Worm (Caenorhabditis elegans) whole organism, L4/young adult: ENCODE measurements around the gene taf-10.

Experiments used
- W03F9.2 ChIP-seq: fragments of 150-350 bp; optimal IDR thresholded peaks from 2 replicates; lab custom pipeline; 2014; ENCODE audit warnings: missing biosample characterization, missing genetic modification characterization
- dao-5 ChIP-seq: sonication (generic microtip); optimal IDR thresholded peaks from 2 replicates; lab custom pipeline; 2016; ENCODE audit warnings: missing genotype, missing genetic modification characterization, moderate library complexity, missing compliant biosample characterization
- him-1 ChIP-seq: sonication (generic microtip); optimal IDR thresholded peaks from 2 replicates; lab custom pipeline; 2016; ENCODE audit warnings: missing genotype, missing genetic modification reagents, missing genetic modification characterization, missing compliant biosample characterization

The taf-10 gene

ce11 chrV:4686680-4687470 lies at the start of gene taf-10:
TSS of gene taf-10 (plus strand) at chrV:4687103.
- TF ChIP-seq dao-5 (tag; lab: Kevin White, UChicago) (no peak), him-1 (tag; lab: Kevin White, UChicago) (no peak), W03F9.2 (tag; lab: Kevin White, UChicago) (peak; percentile 54)

DNA sequence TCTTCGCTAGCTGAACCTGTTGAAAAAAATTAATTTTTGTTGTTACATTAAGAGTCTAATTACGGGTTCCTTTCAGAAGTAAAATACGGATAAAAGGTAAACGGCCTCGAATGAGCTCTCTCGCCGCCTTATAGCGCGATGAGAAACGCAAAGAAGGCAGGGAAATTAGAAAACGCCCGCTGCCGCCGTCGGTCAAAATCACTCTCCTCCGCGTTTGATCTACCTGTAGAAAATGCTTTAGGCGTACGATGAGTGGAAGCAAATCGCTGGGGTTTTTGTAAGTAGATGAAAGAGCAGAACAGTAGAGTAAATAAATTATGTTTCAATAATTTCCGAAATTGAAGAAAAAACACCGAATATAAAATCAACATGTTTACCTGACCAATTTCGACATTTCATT lies 49.8 kb upstream of the taf-10 start:
- TF ChIP-seq him-1 (tag; lab: Kevin White, UChicago) (no peak), dao-5 (tag; lab: Kevin White, UChicago) (no peak), W03F9.2 (tag; lab: Kevin White, UChicago) (no peak)

DNA sequence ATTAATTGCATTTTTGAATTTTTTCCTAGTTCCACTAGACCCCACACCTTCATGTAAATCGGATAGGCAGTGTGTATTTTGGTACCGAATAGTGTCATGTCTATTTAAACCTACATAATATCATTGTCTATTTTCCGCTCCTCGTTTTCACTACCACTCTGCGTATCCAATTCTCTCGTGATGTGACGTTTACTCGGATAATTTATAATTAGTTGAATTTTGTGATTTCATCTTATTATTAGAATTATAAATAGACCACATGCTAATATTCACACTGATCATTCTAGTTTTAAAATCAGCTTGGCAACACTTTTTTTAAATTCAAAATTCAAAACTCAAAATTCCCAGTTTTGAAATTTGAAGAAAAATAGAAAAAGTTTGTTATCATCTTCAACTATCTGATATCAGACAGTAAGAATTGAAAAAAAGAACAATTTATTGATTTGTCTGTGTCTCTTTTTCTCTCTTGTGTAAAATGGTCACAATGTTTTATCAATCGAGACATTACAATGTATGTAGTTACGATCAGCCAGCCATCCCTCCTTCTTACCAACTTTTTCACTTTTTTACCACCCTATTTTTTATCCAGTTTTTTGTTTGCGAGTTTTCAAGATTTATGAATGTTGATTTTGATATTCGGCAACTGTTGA lies 46.3 kb upstream of the taf-10 start:
- TF ChIP-seq W03F9.2 (tag; lab: Kevin White, UChicago) (peak; percentile 4), dao-5 (tag; lab: Kevin White, UChicago) (no peak), him-1 (tag; lab: Kevin White, UChicago) (no peak)

DNA sequence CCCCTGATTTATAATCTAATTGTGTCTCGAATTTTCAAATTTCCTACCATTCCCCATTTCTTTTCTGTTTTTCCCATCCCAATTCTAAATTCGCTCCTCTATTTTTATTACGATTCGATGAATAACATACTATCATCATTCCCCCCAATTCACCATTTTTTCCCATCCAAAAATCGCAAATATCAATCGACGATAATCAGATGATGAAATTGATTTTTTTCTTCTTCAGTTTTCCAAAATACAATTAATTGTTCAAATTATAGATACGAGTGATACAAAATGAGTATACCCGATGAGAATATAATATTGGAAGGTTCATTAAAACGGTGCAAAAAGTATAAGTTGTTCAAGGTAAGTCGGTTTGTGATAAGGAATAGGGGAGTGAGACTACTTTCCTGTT lies 44.2 kb upstream of the taf-10 start, which contains the start of gene soc-1:
Gene soc-1, plus strand, starts transcription at position 262 of the 400 bp plus-strand sequence.
- TF ChIP-seq dao-5 (tag; lab: Kevin White, UChicago) (no peak), W03F9.2 (tag; lab: Kevin White, UChicago) (no peak), him-1 (tag; lab: Kevin White, UChicago) (no peak)

ce11 chrV:4647279-4647819 lies 39.6 kb upstream of the taf-10 start:
- TF ChIP-seq W03F9.2 (tag; lab: Kevin White, UChicago) (no peak), dao-5 (tag; lab: Kevin White, UChicago) (no peak), him-1 (tag; lab: Kevin White, UChicago) (no peak)

DNA sequence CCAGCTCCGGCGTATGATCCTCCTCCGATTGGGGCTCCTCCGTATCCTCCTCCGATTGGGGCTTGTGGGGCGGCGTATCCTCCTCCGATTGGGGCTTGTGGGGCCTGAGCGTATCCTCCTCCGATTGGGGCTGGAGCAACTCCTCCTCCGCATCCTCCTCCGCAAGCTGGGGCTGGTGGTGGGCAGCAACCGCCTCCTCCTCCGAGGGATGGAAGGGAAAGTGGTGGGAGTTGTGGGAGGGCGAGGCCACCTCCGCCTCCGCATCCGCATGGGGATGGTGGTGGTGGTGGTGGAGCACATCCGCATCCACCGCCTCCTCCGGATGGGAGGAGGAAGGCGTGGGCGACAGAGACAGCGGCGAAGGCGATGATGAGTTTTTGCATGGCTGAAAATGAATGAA lies 39.0 kb upstream of the taf-10 start, which contains the start of gene F41F3.3:
Gene F41F3.3, minus strand, starts transcription at position 383 of the 400 bp plus-strand sequence.
- TF ChIP-seq W03F9.2 (tag; lab: Kevin White, UChicago), result no peak
- TF ChIP-seq him-1 (tag; lab: Kevin White, UChicago), result no peak
- no peak for TF ChIP-seq dao-5 (tag; lab: Kevin White, UChicago)

DNA sequence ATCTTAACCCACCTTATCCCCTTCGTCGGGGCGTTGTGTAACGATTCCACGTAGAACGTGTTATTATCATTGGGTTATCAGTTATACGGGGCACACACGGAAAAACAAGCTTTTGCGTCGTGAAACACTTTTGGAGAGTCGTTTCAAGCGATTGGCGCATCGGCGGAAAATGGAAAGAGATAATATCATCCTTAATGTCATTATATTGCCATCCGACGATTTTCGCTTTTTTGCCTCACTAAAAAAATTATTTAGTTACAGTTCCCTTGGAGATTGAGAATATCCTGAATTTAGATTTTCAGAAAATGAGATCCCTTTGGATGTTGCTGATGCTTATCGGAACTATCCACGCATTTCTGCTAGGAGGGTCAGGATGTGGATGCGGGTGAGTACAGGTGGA lies 38.4 kb upstream of the taf-10 start, which contains the start of gene F41F3.8:
Gene F41F3.8, plus strand, starts transcription at position 301 of the 400 bp plus-strand sequence.
- TF ChIP-seq him-1 (tag; lab: Kevin White, UChicago) (no peak), W03F9.2 (tag; lab: Kevin White, UChicago) (no peak), dao-5 (tag; lab: Kevin White, UChicago) (no peak)

DNA sequence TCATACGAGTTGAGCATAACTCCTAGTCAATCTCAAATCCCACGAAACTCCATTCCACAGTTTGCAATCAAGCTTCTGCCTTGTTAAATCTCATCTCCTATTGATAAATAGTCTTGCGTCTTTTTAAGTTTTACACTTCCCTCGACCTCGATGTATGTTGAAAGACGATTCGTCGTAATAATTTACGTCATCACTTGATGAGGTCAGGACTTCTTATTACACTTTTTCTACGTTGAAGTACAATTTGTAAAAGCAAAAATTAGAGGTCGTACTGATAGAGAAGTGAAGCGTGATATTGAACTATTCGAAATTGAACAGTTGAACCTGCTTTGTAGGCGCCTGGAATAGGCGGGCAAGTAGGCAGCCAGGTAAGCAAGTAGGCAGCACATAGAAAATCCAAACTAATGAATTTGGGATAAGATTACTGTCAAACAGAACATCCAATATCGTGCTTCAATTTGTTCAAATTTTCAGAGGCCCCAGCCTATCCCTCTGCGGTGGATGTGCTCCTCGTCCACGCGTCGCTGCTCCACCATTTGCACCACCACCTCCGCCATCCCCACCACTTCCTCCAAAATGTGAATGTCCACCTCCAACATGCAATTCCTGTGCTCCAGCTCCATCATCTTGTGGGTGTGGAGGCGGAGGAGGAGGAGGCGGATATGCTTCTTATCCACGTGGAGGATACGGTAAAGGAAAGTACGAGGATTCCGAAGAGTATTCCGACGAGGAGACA lies 37.1 kb upstream of the taf-10 start:
- TF ChIP-seq dao-5 (tag; lab: Kevin White, UChicago), result no peak
- TF ChIP-seq W03F9.2 (tag; lab: Kevin White, UChicago), result no peak
- no peak for TF ChIP-seq him-1 (tag; lab: Kevin White, UChicago)

DNA sequence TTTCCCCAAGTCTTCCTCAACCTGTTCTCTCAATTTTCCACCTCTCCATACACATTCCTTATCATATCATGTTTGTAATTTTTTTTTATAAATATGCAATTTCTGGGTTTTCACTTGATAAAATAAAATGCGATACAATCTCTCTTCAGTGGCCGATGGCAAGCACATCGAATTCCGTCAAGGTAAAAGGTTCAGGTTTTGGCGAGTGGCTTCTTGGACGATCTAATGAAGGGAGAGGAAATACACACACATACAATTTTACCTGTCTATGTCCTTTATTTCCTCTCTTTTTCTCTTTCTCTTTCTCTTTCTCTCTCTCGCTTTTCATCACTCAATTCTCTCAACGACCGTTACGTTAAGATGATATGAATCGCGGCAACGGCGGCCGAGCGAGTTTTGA lies 35.4 kb upstream of the taf-10 start:
- TF ChIP-seq W03F9.2 (tag; lab: Kevin White, UChicago) (no peak), him-1 (tag; lab: Kevin White, UChicago) (no peak), dao-5 (tag; lab: Kevin White, UChicago) (no peak)

- TF ChIP-seq him-1 (tag; lab: Kevin White, UChicago) (no peak), W03F9.2 (tag; lab: Kevin White, UChicago) (no peak), dao-5 (tag; lab: Kevin White, UChicago) (no peak)
These were observed 33.8 kb upstream of the taf-10 start for ce11 chrV:4653093-4653492.

DNA sequence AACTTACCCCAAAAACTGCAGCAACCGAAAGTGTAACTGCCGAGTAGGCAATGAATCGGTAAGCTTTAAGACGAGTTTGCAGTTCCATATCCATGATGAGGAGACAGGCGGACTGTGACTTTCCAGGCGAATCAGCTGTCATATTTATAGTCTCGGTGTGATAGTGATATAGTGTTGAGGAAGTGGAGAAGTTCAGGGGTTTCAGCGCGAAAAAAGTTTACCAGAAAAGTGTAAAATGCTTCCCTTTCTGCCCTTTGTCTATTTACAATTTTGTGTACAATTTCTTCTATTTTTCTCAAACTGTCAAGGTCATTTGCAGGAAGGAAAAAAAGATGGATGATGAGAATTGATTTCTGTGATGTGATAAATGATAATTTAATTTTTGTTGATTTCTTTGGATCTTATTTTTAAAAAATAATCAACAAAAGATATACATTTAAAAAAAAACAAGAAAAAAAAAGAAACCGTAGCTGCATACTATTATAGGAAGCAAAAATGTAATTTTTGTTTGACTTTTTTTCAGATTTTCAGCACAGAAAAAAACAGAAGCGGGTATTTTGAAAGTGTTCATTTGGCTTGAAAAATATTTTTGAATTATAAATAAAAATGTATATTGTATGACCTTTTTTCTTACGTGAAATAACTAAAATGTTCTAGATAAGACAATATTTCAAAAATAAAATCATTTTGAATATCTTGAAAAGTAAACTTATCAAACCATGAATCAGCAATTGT lies 32.9 kb upstream of the taf-10 start, which contains the start of the genes col-139 and F41F3.1:
Gene col-139, minus strand, starts transcription at position 101 of the 735 bp plus-strand sequence.
Gene F41F3.1, plus strand, starts transcription at position 685 of the 735 bp plus-strand sequence.
- no peak for TF ChIP-seq dao-5 (tag; lab: Kevin White, UChicago)
- TF ChIP-seq him-1 (tag; lab: Kevin White, UChicago), result no peak
- no peak for TF ChIP-seq W03F9.2 (tag; lab: Kevin White, UChicago)

- no peak for TF ChIP-seq W03F9.2 (tag; lab: Kevin White, UChicago)
- no peak for TF ChIP-seq dao-5 (tag; lab: Kevin White, UChicago)
These were observed 31.7 kb upstream of the taf-10 start, which contains the start of gene F41F3.9 for ce11 chrV:4655175-4655574. TSS of gene F41F3.9 (plus strand) at chrV:4655475.
